Fruit fly (Drosophila melanogaster) whole organism, adult: ENCODE results near the gene DppIII.

Experiments used
- CG11617 ChIP-seq: fragments of 200-800 bp; sonication (Bioruptor generic); optimal IDR thresholded peaks from 2 replicates; lab custom pipeline; 2017; ENCODE audit warnings: mild to moderate bottlenecking, missing biosample characterization, missing genetic modification reagents, missing genetic modification characterization
- CG12768 ChIP-seq: fragments of 200-800 bp; sonication (Bioruptor generic); optimal IDR thresholded peaks from 2 replicates; lab custom pipeline; 2017; ENCODE audit warnings: missing biosample characterization, missing genetic modification characterization, mild to moderate bottlenecking, moderate library complexity, missing genetic modification reagents
- CG14711 ChIP-seq: fragments of 200-800 bp; sonication (Bioruptor generic); optimal IDR thresholded peaks from 2 replicates; lab custom pipeline; 2018; ENCODE audit warnings: missing biosample characterization, mild to moderate bottlenecking, missing genetic modification characterization, moderate library complexity
- CG1620 ChIP-seq: fragments of 200-800 bp; sonication (Bioruptor generic); optimal IDR thresholded peaks from 2 replicates; lab custom pipeline; 2016; ENCODE audit warnings: missing biosample characterization, missing genetic modification characterization
- CG33017 ChIP-seq: fragments of 200-800 bp; sonication (Bioruptor generic); optimal IDR thresholded peaks from 2 replicates; lab custom pipeline; 2018; ENCODE audit warnings: missing biosample characterization, mild to moderate bottlenecking, missing genetic modification characterization, moderate library complexity
- CG5204 ChIP-seq: fragments of 200-800 bp; sonication (Bioruptor generic); optimal IDR thresholded peaks from 2 replicates; lab custom pipeline; 2016; ENCODE audit warnings: missing biosample characterization, missing genetic modification characterization
- CG7045 ChIP-seq: fragments of 200-800 bp; sonication (Bioruptor generic); optimal IDR thresholded peaks from 2 replicates; lab custom pipeline; 2017; ENCODE audit warnings: missing biosample characterization, mild to moderate bottlenecking, missing genetic modification characterization
- CG7101 ChIP-seq: fragments of 200-800 bp; sonication (Bioruptor generic); optimal IDR thresholded peaks from 2 replicates; lab custom pipeline; 2018; ENCODE audit warnings: missing biosample characterization, mild to moderate bottlenecking, missing genetic modification characterization, moderate library complexity
- Clk ChIP-seq: fragments of 200-800 bp; sonication (Bioruptor generic); optimal IDR thresholded peaks from 2 replicates; lab custom pipeline; 2017; ENCODE audit warnings: missing biosample characterization, missing genetic modification characterization
- Crg-1 ChIP-seq: fragments of 200-800 bp; sonication (Bioruptor generic); optimal IDR thresholded peaks from 2 replicates; lab custom pipeline; 2016; ENCODE audit warnings: missing biosample characterization, missing genetic modification characterization
- Hr96 ChIP-seq: fragments of 200-800 bp; sonication (Bioruptor generic); optimal IDR thresholded peaks from 2 replicates; lab custom pipeline; 2016; ENCODE audit warnings: missing biosample characterization, missing genetic modification characterization
- Mnt ChIP-seq: fragments of 200-800 bp; sonication (Bioruptor generic); optimal IDR thresholded peaks from 2 replicates; lab custom pipeline; 2016; ENCODE audit warnings: missing biosample characterization, mild to moderate bottlenecking, missing genetic modification characterization
- bab1 ChIP-seq: fragments of 200-800 bp; sonication (Bioruptor generic); optimal IDR thresholded peaks from 3 replicates; lab custom pipeline; 2019; ENCODE audit warnings: missing biosample characterization, mild to moderate bottlenecking, missing genetic modification characterization, moderate library complexity
- cic ChIP-seq: fragments of 200-800 bp; sonication (Bioruptor generic); optimal IDR thresholded peaks from 2 replicates; lab custom pipeline; 2017; ENCODE audit warnings: missing biosample characterization, mild to moderate bottlenecking, missing genetic modification characterization, moderate library complexity
- cnc ChIP-seq, 2 experiments: fragments of >200 bp; optimal IDR thresholded peaks; 2 replicates each; lab custom pipeline; 2017
- kay ChIP-seq: fragments of 200-800 bp; sonication (Bioruptor generic); peaks from one replicate; lab custom pipeline; 2016; ENCODE audit warnings: missing biosample characterization, missing genetic modification characterization, borderline replicate concordance
- ovo ChIP-seq: fragments of 200-800 bp; sonication (Bioruptor generic); optimal IDR thresholded peaks from 2 replicates; lab custom pipeline; 2016; ENCODE audit warnings: missing biosample characterization, missing genetic modification characterization
- pad ChIP-seq: fragments of 200-800 bp; sonication (Bioruptor generic); optimal IDR thresholded peaks from 3 replicates; lab custom pipeline; 2017; ENCODE audit warnings: missing biosample characterization, missing genetic modification characterization, mild to moderate bottlenecking, moderate library complexity, missing genetic modification reagents
- tj ChIP-seq: fragments of 200-800 bp; sonication (Bioruptor generic); optimal IDR thresholded peaks from 3 replicates; lab custom pipeline; 2017; ENCODE audit warnings: missing biosample characterization, mild to moderate bottlenecking, missing genetic modification characterization, moderate library complexity
- toe ChIP-seq: fragments of 200-800 bp; sonication (Bioruptor generic); optimal IDR thresholded peaks from 2 replicates; lab custom pipeline; 2016; ENCODE audit warnings: missing biosample characterization, missing genetic modification characterization

Gene DppIII

dm6 chr3R:8334471-8334783 lies 9.8 kb upstream of the DppIII start:
- TF ChIP-seq Clk (GFP tag; lab: Kevin White, UChicago) (no peak), Hr96 (GFP tag; lab: Kevin White, UChicago) (no peak), kay (GFP tag; lab: Kevin White, UChicago) (peak; percentile 12), CG33017 (no peak), CG7045 (GFP tag; lab: Kevin White, UChicago) (no peak)

- TF ChIP-seq CG1620 (no peak), CG14711 (tag; lab: Kevin White, UChicago) (no peak), ovo (GFP tag; lab: Kevin White, UChicago) (no peak), Crg-1 (GFP tag; lab: Kevin White, UChicago) (no peak), kay (GFP tag; lab: Kevin White, UChicago) (no peak), cnc (optimal IDR thresholded peaks at IDR 0.05; lab: Kevin White, UChicago) (no peak), CG12768 (GFP tag; lab: Kevin White, UChicago) (no peak), cic (GFP tag; lab: Kevin White, UChicago) (no peak), CG33017 (no peak)
Measured at dm6 chr3R:8334982-8335381, 9.2 kb upstream of the DppIII start.

- TF ChIP-seq cic (GFP tag; lab: Kevin White, UChicago) (no peak), pad (GFP tag; lab: Kevin White, UChicago) (no peak)
Measured at dm6 chr3R:8336012-8336567, 8.1 kb upstream of the DppIII start.

- TF ChIP-seq toe (GFP tag; lab: Kevin White, UChicago) (no peak), Crg-1 (GFP tag; lab: Kevin White, UChicago) (peak; percentile 20), bab1 (GFP tag; lab: Kevin White, UChicago) (peak; percentile 8), CG14711 (tag; lab: Kevin White, UChicago) (peak; percentile 16), ovo (GFP tag; lab: Kevin White, UChicago) (no peak), tj (peak; percentile 23), CG12768 (GFP tag; lab: Kevin White, UChicago) (no peak), Mnt (no peak), Clk (GFP tag; lab: Kevin White, UChicago) (no peak), CG5204 (GFP tag; lab: Kevin White, UChicago) (no peak), cnc (optimal IDR thresholded peaks at IDR 0.05; lab: Kevin White, UChicago) (no peak), Hr96 (GFP tag; lab: Kevin White, UChicago) (no peak), kay (GFP tag; lab: Kevin White, UChicago) (no peak), CG7045 (GFP tag; lab: Kevin White, UChicago) (no peak), CG33017 (no peak), CG7101 (tag; lab: Kevin White, UChicago) (peak; percentile 1), CG1620 (no peak)
Measured at dm6 chr3R:8340675-8341275, 3.4 kb upstream of the DppIII start, which contains the start of the genes COX7A and Arl2. Gene COX7A (minus strand): TSS chr3R:8341043. Gene Arl2 (plus strand): TSS chr3R:8341100.

dm6 chr3R:8343251-8343744 lies 902 bp upstream of the DppIII start, which contains the start of the genes PNKP and COX7AL:
Gene PNKP (minus strand): TSS chr3R:8343516.
Gene COX7AL (plus strand): TSS chr3R:8343669.
- TF ChIP-seq CG14711 (tag; lab: Kevin White, UChicago) (no peak), Clk (GFP tag; lab: Kevin White, UChicago) (no peak), cnc (optimal IDR thresholded peaks at IDR 0.05; lab: Kevin White, UChicago) (no peak), CG11617 (no peak), Hr96 (GFP tag; lab: Kevin White, UChicago) (no peak), Crg-1 (GFP tag; lab: Kevin White, UChicago) (no peak), CG7101 (tag; lab: Kevin White, UChicago) (no peak)

- no peak for TF ChIP-seq Clk (GFP tag; lab: Kevin White, UChicago)
- no peak for TF ChIP-seq CG1620
- no peak for TF ChIP-seq CG7045 (GFP tag; lab: Kevin White, UChicago)
- no peak for TF ChIP-seq kay (GFP tag; lab: Kevin White, UChicago)
Measured at dm6 chr3R:8347279-8347678, 3.1 kb downstream of the DppIII start, which contains the start of gene CG7352. Gene CG7352 (plus strand): TSS chr3R:8347579.

- TF ChIP-seq Mnt (no peak), CG1620 (no peak), CG11617 (no peak), toe (GFP tag; lab: Kevin White, UChicago) (no peak), CG12768 (GFP tag; lab: Kevin White, UChicago) (no peak), cnc (optimal IDR thresholded peaks at IDR 0.05; lab: Kevin White, UChicago) (no peak), CG5204 (GFP tag; lab: Kevin White, UChicago) (no peak), pad (GFP tag; lab: Kevin White, UChicago) (no peak), tj (no peak), CG14711 (tag; lab: Kevin White, UChicago) (no peak), bab1 (GFP tag; lab: Kevin White, UChicago) (no peak), kay (GFP tag; lab: Kevin White, UChicago) (no peak), Hr96 (GFP tag; lab: Kevin White, UChicago) (no peak), Crg-1 (GFP tag; lab: Kevin White, UChicago) (no peak)
Measured at dm6 chr3R:8347835-8348234, 3.6 kb downstream of the DppIII start.
